Fruit fly (Drosophila melanogaster): ENCODE data around the gene CG4822.
A peak's percentile ranks its signal among the peaks of the same experiment; 100 is the strongest.

- TF ChIP-seq CrebA (GFP tag; optimal IDR thresholded peaks at IDR 0.05; ENCODE audit: borderline replicate concordance) (no peak), h (GFP tag; optimal IDR thresholded peaks at IDR 0.05) (no peak), Hr78 (GFP tag; optimal IDR thresholded peaks at IDR 0.05) (no peak), br (GFP tag; optimal IDR thresholded peaks at IDR 0.05) (no peak), HLH106 (tag; optimal IDR thresholded peaks at IDR 0.05) (peak; percentile 1), Abd-B (GFP tag; optimal IDR thresholded peaks at IDR 0.05) (no peak), lola (GFP tag; optimal IDR thresholded peaks at IDR 0.05) (no peak), dl (GFP tag; optimal IDR thresholded peaks at IDR 0.05; ENCODE audit: insufficient read depth in 1 of 2, partially characterized antibody in 2 of 2) (no peak), OdsH (GFP tag; optimal IDR thresholded peaks at IDR 0.05) (no peak), GATAd (GFP tag; optimal IDR thresholded peaks at IDR 0.05) (no peak), Myc (optimal IDR thresholded peaks at IDR 0.05) (peak; percentile 16), N (GFP tag; optimal IDR thresholded peaks at IDR 0.05) (peak; percentile 2)
Observed at dm6 chr2L:138063-138462, 16.5 kb upstream of the CG4822 start.

Measured in whole organism, wandering third instar larva.